Worm (Caenorhabditis elegans) whole organism, mixed stage, embryonic: ENCODE results near the gene C04F5.2.

Experiments
- lin-13 ChIP-seq: fragments of 150-350 bp; optimal IDR thresholded peaks from 2 replicates; lab custom pipeline; 2014; ENCODE audit warnings: missing biosample characterization, missing genetic modification characterization
- lsy-2 ChIP-seq: fragments of 150-350 bp; optimal IDR thresholded peaks from 2 replicates; lab custom pipeline; 2014; ENCODE audit warnings: missing biosample characterization, missing genetic modification characterization
- mep-1 ChIP-seq: fragments of 150-350 bp; optimal IDR thresholded peaks from 2 replicates; lab custom pipeline; 2017; ENCODE audit warnings: missing biosample characterization, missing genetic modification reagents, missing genetic modification characterization, inconsistent platforms
- nhr-12 ChIP-seq: fragments of 150-350 bp; optimal IDR thresholded peaks from 2 replicates; lab custom pipeline; 2014; ENCODE audit warnings: missing biosample characterization, missing genetic modification characterization
- nhr-2 ChIP-seq: fragments of 150-350 bp; optimal IDR thresholded peaks from 2 replicates; lab custom pipeline; 2014; ENCODE audit warnings: missing biosample characterization, missing genetic modification characterization
- nhr-237 ChIP-seq: fragments of 150-350 bp; optimal IDR thresholded peaks from 2 replicates; lab custom pipeline; 2014; ENCODE audit warnings: missing biosample characterization, missing genetic modification characterization
- nhr-28 ChIP-seq: fragments of 150-350 bp; optimal IDR thresholded peaks from 2 replicates; lab custom pipeline; 2014; ENCODE audit warnings: missing biosample characterization, missing genetic modification characterization
- snpc-4 ChIP-seq: fragments of 150-350 bp; optimal IDR thresholded peaks from 2 replicates; lab custom pipeline; 2014; ENCODE audit warnings: missing biosample characterization, missing genetic modification characterization
- unc-62 ChIP-seq: fragments of 150-350 bp; optimal IDR thresholded peaks from 2 replicates; lab custom pipeline; 2014; ENCODE audit warnings: missing biosample characterization, missing genetic modification reagents, missing genetic modification characterization

DNA sequence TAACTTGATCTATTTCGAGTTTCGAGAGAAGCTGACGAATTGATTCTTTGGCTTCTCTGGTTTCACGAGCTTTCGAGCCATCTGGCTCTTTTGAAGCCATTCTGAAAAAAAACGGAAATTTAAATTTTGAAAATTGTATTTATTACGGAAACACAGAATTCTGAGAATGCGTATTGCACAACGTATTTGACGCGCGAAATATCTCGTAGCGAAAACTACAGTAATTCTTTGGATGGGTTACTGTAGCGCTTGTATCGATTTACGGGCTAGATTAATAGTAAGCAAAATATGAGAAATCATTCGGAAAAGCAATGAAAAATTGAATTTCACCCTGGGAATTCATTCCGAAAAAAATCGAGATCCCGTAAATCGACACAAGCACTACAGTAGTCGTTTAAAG is 16.7 kb upstream of the C04F5.2 start, which contains the start of gene C04F5.8:
- TF ChIP-seq nhr-12 (no peak), nhr-237 (tag; lab: Kevin White, UChicago) (no peak), lsy-2 (no peak), nhr-2 (tag; lab: Kevin White, UChicago) (no peak), snpc-4 (no peak), nhr-28 (no peak), mep-1 (no peak), lin-13 (tag; lab: Kevin White, UChicago) (no peak), unc-62 (no peak)
